Worm (Caenorhabditis elegans): ENCODE results near the gene C34F6.1.

DNA sequence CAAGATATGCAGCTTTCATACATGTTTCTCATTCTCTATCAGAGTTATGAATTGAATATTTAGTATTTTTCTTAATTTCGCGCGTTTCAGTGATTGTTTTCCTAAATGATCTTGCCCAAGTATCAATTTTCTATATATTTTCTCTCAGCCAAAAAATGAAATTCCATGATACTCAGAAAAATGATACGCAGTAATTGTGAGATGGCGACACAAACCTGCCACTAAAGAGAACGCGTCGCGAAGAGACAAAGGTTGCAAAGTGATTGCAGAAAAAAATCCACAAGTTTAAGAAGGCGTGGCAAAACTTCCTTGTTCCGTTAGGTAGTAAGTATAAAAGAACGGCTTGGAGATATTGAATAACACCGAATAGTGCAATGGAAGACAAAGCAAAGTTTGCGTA lies 4.5 kb upstream of the C34F6.1 start, which contains the start of gene col-179:
- TF ChIP-seq mab-5 (tag; optimal IDR thresholded peaks at IDR 0.05) (no peak), nhr-237 (tag; optimal IDR thresholded peaks at IDR 0.05) (no peak), ztf-11 (tag; optimal IDR thresholded peaks at IDR 0.05) (no peak), unc-62 (GFP tag; optimal IDR thresholded peaks at IDR 0.05) (no peak), mls-2 (tag; optimal IDR thresholded peaks at IDR 0.05) (no peak), snpc-4 (tag; optimal IDR thresholded peaks at IDR 0.05) (no peak), ceh-43 (GFP tag; optimal IDR thresholded peaks at IDR 0.05) (no peak), nhr-12 (tag; optimal IDR thresholded peaks at IDR 0.05) (no peak), ham-2 (GFP tag; optimal IDR thresholded peaks at IDR 0.05) (no peak), elt-3 (tag; optimal IDR thresholded peaks at IDR 0.05) (no peak), elt-1 (tag; optimal IDR thresholded peaks at IDR 0.05; ENCODE audit: borderline replicate concordance, insufficient read depth) (no peak), pha-4 (tag; optimal IDR thresholded peaks at IDR 0.05) (no peak), blmp-1 (tag; optimal IDR thresholded peaks at IDR 0.05) (no peak)

Measured in whole organism, mixed stage, embryonic.